Worm (Caenorhabditis elegans) whole organism, mixed stage, embryonic: ENCODE measurements around the gene gst-27.

ENCODE experiments used
- M03D4.4 ChIP-seq: sonication (generic microtip); optimal IDR thresholded peaks from 2 replicates; lab custom pipeline; 2017; ENCODE audit warnings: mild to moderate bottlenecking, missing genetic modification characterization, missing compliant biosample characterization
- blmp-1 ChIP-seq: fragments of 150-350 bp; optimal IDR thresholded peaks from 2 replicates; lab custom pipeline; 2014; ENCODE audit warnings: missing biosample characterization, missing genetic modification characterization
- elt-1 ChIP-seq: sonication (generic microtip); optimal IDR thresholded peaks from 2 replicates; lab custom pipeline; 2017; ENCODE audit warnings: missing genetic modification characterization, mild to moderate bottlenecking, missing compliant biosample characterization, antibody characterized with exemption, moderate library complexity, borderline replicate concordance; ENCODE audit not compliant: insufficient read depth
- flh-1 ChIP-seq: fragments of 200-800 bp; sonication (Bioruptor generic); optimal IDR thresholded peaks from 2 replicates; lab custom pipeline; 2018; ENCODE audit warnings: mild to moderate bottlenecking, missing genetic modification characterization, moderate library complexity, missing compliant biosample characterization
- lin-32 ChIP-seq: fragments of 200-800 bp; sonication (Bioruptor generic); optimal IDR thresholded peaks from 2 replicates; lab custom pipeline; 2018; ENCODE audit warnings: mild to moderate bottlenecking, missing genetic modification characterization, missing compliant biosample characterization
- nhr-28 ChIP-seq: fragments of 150-350 bp; optimal IDR thresholded peaks from 2 replicates; lab custom pipeline; 2014; ENCODE audit warnings: missing biosample characterization, missing genetic modification characterization
- nhr-76 ChIP-seq: sonication (generic microtip); optimal IDR thresholded peaks from 2 replicates; lab custom pipeline; 2017; ENCODE audit warnings: missing biosample characterization, missing genetic modification characterization
- pha-4 ChIP-seq: fragments of 150-350 bp; optimal IDR thresholded peaks from 2 replicates; lab custom pipeline; 2018; ENCODE audit warnings: missing biosample characterization, missing genetic modification reagents, missing genetic modification characterization
- snpc-4 ChIP-seq: fragments of 150-350 bp; optimal IDR thresholded peaks from 2 replicates; lab custom pipeline; 2014; ENCODE audit warnings: missing biosample characterization, missing genetic modification characterization
- sptf-1 ChIP-seq: sonication (generic microtip); optimal IDR thresholded peaks from 2 replicates; lab custom pipeline; 2017; ENCODE audit warnings: mild to moderate bottlenecking, missing genetic modification characterization, moderate library complexity, missing compliant biosample characterization
- unc-62 ChIP-seq: fragments of 150-350 bp; optimal IDR thresholded peaks from 2 replicates; lab custom pipeline; 2014; ENCODE audit warnings: missing biosample characterization, missing genetic modification reagents, missing genetic modification characterization
- ztf-11 ChIP-seq: fragments of 150-350 bp; optimal IDR thresholded peaks from 2 replicates; lab custom pipeline; 2014; ENCODE audit warnings: missing biosample characterization, missing genetic modification characterization

DNA sequence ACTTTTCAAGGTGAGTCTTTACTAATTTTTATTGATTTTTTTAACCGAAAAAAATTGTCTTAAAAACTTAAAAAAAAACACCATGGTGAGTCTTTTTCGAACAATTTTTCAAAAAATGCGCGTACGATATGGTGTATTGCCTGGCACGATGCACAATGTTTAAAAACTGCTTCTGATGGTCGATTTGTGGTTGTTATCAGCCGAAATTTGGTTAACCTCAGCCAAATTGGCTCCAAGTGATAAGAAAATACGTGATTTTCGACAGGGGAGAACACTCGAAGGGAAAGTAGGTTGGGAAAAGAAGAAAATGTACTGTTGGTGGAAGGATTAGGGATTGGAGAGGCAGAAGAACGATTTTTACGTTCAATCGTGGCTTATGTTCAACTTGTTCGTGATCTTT, 42.0 kb upstream of the gst-27 start:
- TF ChIP-seq unc-62 (GFP tag; lab: Kevin White, UChicago) (no peak), blmp-1 (tag; lab: Kevin White, UChicago) (no peak), sptf-1 (tag; lab: Kevin White, UChicago) (no peak), nhr-28 (tag; lab: Kevin White, UChicago) (no peak), M03D4.4 (tag; lab: Kevin White, UChicago) (no peak), elt-1 (tag; lab: Kevin White, UChicago) (no peak), flh-1 (GFP tag; lab: Kevin White, UChicago) (no peak), pha-4 (tag; lab: Kevin White, UChicago) (no peak), lin-32 (GFP tag; lab: Kevin White, UChicago) (no peak), snpc-4 (tag; lab: Kevin White, UChicago) (no peak), nhr-76 (tag; lab: Kevin White, UChicago) (no peak), ztf-11 (tag; lab: Kevin White, UChicago) (no peak)
